Worm (Caenorhabditis elegans) whole organism, L2 larva: ENCODE data around the gene irld-66.

Experiments used
- aly-2 ChIP-seq: fragments of 150-350 bp; optimal IDR thresholded peaks from 2 replicates; lab custom pipeline; 2014; ENCODE audit warnings: missing biosample characterization, missing genetic modification characterization
- lin-39 ChIP-seq: fragments of 150-350 bp; optimal IDR thresholded peaks from 2 replicates; lab custom pipeline; 2014; ENCODE audit warnings: missing biosample characterization, missing genetic modification reagents, missing genetic modification characterization
- mdl-1 ChIP-seq, 2 experiments: fragments of 150-350 bp in 1 of 2; sonication (generic microtip) in 1 of 2; optimal IDR thresholded peaks; 2 replicates each; lab custom pipeline; 2017; ENCODE audit warnings: missing biosample characterization in 2 of 2, missing genetic modification characterization in 2 of 2
- nhr-23 ChIP-seq: fragments of 150-350 bp; optimal IDR thresholded peaks from 2 replicates; lab custom pipeline; 2014; ENCODE audit warnings: missing biosample characterization, missing genetic modification reagents, missing genetic modification characterization
- sem-4 ChIP-seq: fragments of 150-350 bp; optimal IDR thresholded peaks from 2 replicates; lab custom pipeline; 2014; ENCODE audit warnings: missing biosample characterization, missing genetic modification reagents, missing genetic modification characterization
- snpc-4 ChIP-seq: fragments of 150-350 bp; optimal IDR thresholded peaks from 2 replicates; lab custom pipeline; 2014; ENCODE audit warnings: missing biosample characterization, missing genetic modification characterization
- zag-1 ChIP-seq: fragments of 150-350 bp; optimal IDR thresholded peaks from 2 replicates; lab custom pipeline; 2014; ENCODE audit warnings: missing biosample characterization, missing genetic modification characterization
- ztf-11 ChIP-seq: sonication (generic microtip); optimal IDR thresholded peaks from 2 replicates; lab custom pipeline; 2017; ENCODE audit warnings: missing biosample characterization, missing genetic modification characterization
- ztf-4 ChIP-seq: fragments of 150-350 bp; optimal IDR thresholded peaks from 2 replicates; lab custom pipeline; 2014; ENCODE audit warnings: missing biosample characterization, missing genetic modification characterization

ce11 chrII:2946438-2946837 is 5.8 kb upstream of the irld-66 start, which contains the start of gene srw-79:
- TF ChIP-seq ztf-4 (tag; lab: Kevin White, UChicago): no peak
- no peak for TF ChIP-seq snpc-4
- no peak for TF ChIP-seq ztf-11
- TF ChIP-seq zag-1 (tag; lab: Kevin White, UChicago): no peak
- no peak for TF ChIP-seq nhr-23 (tag; lab: Kevin White, UChicago)
- TF ChIP-seq lin-39: no peak
- no peak for TF ChIP-seq aly-2
- no peak for TF ChIP-seq sem-4
- no peak for TF ChIP-seq mdl-1 (tag; optimal IDR thresholded peaks at IDR 0.05; lab: Kevin White, UChicago)
